Worm (Caenorhabditis elegans): ENCODE data around the gene nid-1.

The nid-1 gene

ce11 chrV:12906732-12907131 lies 3.2 kb upstream of the nid-1 start, which contains the start of gene ttr-29:
ttr-29 (minus strand) TSS chrV:12906832.
- no peak for TF ChIP-seq ztf-29 (GFP tag; IDR thresholded peaks at IDR 0.05)

DNA sequence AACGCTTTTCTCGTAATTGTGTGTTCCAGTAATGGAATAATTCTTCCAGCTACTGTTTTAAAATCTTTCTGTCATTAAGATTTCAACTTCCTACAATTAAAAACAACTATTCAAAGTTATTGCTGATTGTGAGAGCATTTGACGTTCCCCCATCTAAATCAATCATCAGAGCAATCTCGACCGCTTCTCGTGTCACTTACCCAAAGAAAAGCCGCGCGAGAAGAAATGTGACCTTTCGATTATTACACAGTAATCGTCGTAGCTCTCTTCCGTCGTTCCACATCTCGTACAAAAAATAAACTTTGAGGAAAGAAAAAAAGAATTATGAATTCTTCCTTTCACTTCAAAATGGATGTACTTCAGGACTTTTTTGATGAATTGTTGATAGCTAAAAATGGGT lies 2.5 kb upstream of the nid-1 start:
- TF ChIP-seq klf-2 (GFP tag; conservative IDR thresholded peaks at IDR 0.05) (no peak), flt-1 (GFP tag; IDR thresholded peaks at IDR 0.05) (no peak), med-1 (GFP tag; optimal IDR thresholded peaks at IDR 0.05; ENCODE audit: insufficient read depth) (no peak), ztf-23 (GFP tag; IDR thresholded peaks at IDR 0.05) (no peak), T22C8.4 (GFP tag; IDR thresholded peaks at IDR 0.05) (no peak), tab-1 (GFP tag; IDR thresholded peaks at IDR 0.05) (no peak), ref-1 (GFP tag; conservative IDR thresholded peaks at IDR 0.05) (no peak), cog-1 (tag; optimal IDR thresholded peaks at IDR 0.05) (no peak), ztf-29 (GFP tag; IDR thresholded peaks at IDR 0.05) (no peak)

DNA sequence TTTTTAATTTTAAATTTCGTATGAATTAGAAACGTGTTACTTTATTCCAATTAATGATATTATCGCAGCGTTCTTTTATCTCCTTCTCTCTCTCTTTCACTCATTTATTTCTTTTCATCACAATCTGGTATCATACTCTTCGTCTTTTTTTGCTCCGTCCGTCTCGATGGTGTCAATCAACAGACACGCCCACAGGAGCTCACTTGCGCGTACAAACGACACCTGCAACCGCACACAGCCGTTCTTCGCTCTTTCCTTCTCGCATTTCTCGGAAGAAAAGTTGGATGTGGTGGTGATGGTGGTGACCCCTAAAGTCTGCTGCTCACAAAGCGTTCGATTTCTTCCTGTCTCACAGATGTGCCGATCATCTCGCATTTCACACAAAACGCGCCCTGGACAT lies 1.3 kb upstream of the nid-1 start:
- TF ChIP-seq cog-1 (tag; optimal IDR thresholded peaks at IDR 0.05) (no peak), ref-1 (GFP tag; conservative IDR thresholded peaks at IDR 0.05) (no peak), ztf-29 (GFP tag; IDR thresholded peaks at IDR 0.05) (no peak), tab-1 (GFP tag; IDR thresholded peaks at IDR 0.05) (no peak), flt-1 (GFP tag; IDR thresholded peaks at IDR 0.05) (no peak), T22C8.4 (GFP tag; IDR thresholded peaks at IDR 0.05) (no peak), ztf-23 (GFP tag; IDR thresholded peaks at IDR 0.05) (no peak), klf-2 (GFP tag; conservative IDR thresholded peaks at IDR 0.05) (no peak), med-1 (GFP tag; optimal IDR thresholded peaks at IDR 0.05; ENCODE audit: insufficient read depth) (no peak)

DNA sequence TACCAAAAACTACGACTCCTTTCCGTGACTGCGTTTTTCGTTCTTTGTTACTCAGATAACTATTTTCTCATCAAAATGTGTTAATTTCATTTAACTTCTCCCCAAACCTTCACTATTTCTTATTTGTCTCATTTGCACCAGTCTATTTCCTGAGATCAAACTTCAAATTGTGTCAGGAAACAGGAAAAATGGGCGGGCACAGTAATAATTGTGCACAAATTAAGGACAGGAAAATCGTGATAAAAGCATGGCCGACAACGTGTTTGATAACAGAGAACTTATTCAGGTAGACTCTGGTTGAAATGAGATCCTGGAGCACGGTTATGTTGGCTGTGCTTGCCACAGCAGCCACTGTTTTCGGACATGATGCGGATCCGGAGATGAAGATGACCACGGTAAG lies 9.8 kb downstream of the nid-1 start, which contains the start of gene lipl-1:
lipl-1 (plus strand) TSS at position 282 of the 400 bp plus-strand sequence.
- no peak for TF ChIP-seq flt-1 (GFP tag; IDR thresholded peaks at IDR 0.05)
- no peak for TF ChIP-seq ztf-23 (GFP tag; IDR thresholded peaks at IDR 0.05)
- TF ChIP-seq ref-1 (GFP tag; conservative IDR thresholded peaks at IDR 0.05) = no peak
- no peak for TF ChIP-seq klf-2 (GFP tag; conservative IDR thresholded peaks at IDR 0.05)
- no peak for TF ChIP-seq T22C8.4 (GFP tag; IDR thresholded peaks at IDR 0.05)
- TF ChIP-seq ztf-29 (GFP tag; IDR thresholded peaks at IDR 0.05) = no peak
- no peak for TF ChIP-seq tab-1 (GFP tag; IDR thresholded peaks at IDR 0.05)
- no peak for TF ChIP-seq med-1 (GFP tag; optimal IDR thresholded peaks at IDR 0.05; ENCODE audit: insufficient read depth)
- TF ChIP-seq cog-1 (tag; optimal IDR thresholded peaks at IDR 0.05) = no peak

DNA sequence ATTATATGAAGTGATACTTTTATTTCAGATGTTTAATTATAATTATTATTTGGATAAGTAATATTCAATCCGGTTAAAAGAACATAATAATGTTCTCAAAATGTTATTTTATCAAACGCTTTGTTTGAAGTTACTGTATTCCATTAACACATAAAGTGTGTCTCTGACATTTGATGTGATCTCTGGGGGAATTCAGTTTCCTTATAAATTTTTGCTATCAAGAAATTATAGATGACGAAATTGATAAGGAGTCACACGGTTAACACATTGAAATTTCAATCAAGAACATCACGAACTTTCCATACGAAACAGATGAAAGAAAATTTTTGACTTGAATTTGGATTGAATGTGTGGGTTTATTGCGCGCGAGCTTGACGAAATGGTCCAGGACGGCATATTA lies 11.8 kb downstream of the nid-1 start:
- no peak for TF ChIP-seq med-1 (GFP tag; optimal IDR thresholded peaks at IDR 0.05; ENCODE audit: insufficient read depth)

- TF ChIP-seq ref-1 (GFP tag; conservative IDR thresholded peaks at IDR 0.05) (no peak), ztf-29 (GFP tag; IDR thresholded peaks at IDR 0.05) (no peak), med-1 (GFP tag; optimal IDR thresholded peaks at IDR 0.05; ENCODE audit: insufficient read depth) (no peak), klf-2 (GFP tag; conservative IDR thresholded peaks at IDR 0.05) (no peak), tab-1 (GFP tag; IDR thresholded peaks at IDR 0.05) (no peak), ztf-23 (GFP tag; IDR thresholded peaks at IDR 0.05) (no peak), flt-1 (GFP tag; IDR thresholded peaks at IDR 0.05) (no peak), T22C8.4 (GFP tag; IDR thresholded peaks at IDR 0.05) (no peak), cog-1 (tag; optimal IDR thresholded peaks at IDR 0.05) (no peak)
Observed at ce11 chrV:12922308-12922707, 12.4 kb downstream of the nid-1 start, which contains the start of gene dhrs-4. dhrs-4 (plus strand) TSS chrV:12922608.

DNA sequence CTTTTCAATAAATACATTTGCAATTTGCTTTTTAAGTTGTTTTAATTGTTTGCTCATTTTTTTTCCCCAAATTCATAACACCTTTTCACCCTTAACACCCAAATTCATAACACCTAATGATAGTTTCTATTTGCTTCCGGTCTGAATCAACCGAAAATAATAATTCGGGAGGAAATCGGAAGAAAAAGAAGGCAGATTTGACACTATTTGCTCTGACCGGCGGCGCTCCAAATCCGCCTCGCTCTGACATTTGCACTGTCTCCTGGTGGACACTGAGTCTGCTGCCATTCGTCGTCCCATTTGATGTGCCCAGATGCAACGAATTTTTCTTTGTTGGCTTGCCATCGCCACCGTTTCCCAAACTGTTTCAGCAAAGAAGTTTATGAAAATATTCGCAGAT lies 14.2 kb downstream of the nid-1 start, which contains the start of gene pqn-67:
pqn-67 (plus strand) TSS at position 301 of the 400 bp plus-strand sequence.
- TF ChIP-seq ztf-23 (GFP tag; IDR thresholded peaks at IDR 0.05) (no peak), flt-1 (GFP tag; IDR thresholded peaks at IDR 0.05) (no peak), cog-1 (tag; optimal IDR thresholded peaks at IDR 0.05) (no peak), tab-1 (GFP tag; IDR thresholded peaks at IDR 0.05) (no peak), T22C8.4 (GFP tag; IDR thresholded peaks at IDR 0.05) (no peak), ref-1 (GFP tag; conservative IDR thresholded peaks at IDR 0.05) (no peak), med-1 (GFP tag; optimal IDR thresholded peaks at IDR 0.05; ENCODE audit: insufficient read depth) (no peak), klf-2 (GFP tag; conservative IDR thresholded peaks at IDR 0.05) (no peak), ztf-29 (GFP tag; IDR thresholded peaks at IDR 0.05) (no peak)

DNA sequence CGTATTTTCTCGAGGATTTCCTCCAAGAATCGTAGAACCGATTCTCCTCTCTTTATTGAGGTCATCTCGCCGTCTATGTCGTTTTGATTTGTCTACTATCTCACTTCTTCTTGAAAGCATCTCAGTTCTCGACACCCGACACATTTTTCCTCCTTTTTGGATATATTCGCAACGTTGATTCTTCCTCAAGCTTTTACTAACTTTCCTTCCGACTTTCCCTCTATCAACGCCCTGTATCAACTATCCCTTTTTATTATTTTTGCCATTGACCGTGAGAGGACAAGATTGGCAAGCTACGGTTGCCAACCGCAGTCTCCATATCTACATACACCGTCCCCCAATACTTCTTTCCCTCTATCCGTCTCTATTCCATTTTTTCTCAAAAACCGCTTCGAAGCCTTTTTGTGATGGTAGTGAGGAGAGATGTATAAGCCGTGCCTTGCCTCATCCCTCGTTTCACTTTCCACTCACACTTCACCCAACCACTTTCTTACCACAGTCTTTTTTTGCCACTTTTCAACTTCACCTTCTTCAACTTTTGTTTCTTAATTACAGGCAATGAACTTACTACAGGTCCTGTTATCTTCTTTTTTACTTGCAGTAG lies 19.1 kb downstream of the nid-1 start, which contains the start of gene T16G1.2:
T16G1.2 (plus strand) TSS at position 554 of the 604 bp plus-strand sequence.
- no peak for TF ChIP-seq ref-1 (GFP tag; conservative IDR thresholded peaks at IDR 0.05)
- no peak for TF ChIP-seq med-1 (GFP tag; optimal IDR thresholded peaks at IDR 0.05; ENCODE audit: insufficient read depth)
- no peak for TF ChIP-seq tab-1 (GFP tag; IDR thresholded peaks at IDR 0.05)
- no peak for TF ChIP-seq flt-1 (GFP tag; IDR thresholded peaks at IDR 0.05)
- TF ChIP-seq klf-2 (GFP tag; conservative IDR thresholded peaks at IDR 0.05) = no peak

ce11 chrV:12933654-12934053 lies 23.7 kb downstream of the nid-1 start:
- no peak for TF ChIP-seq flt-1 (GFP tag; IDR thresholded peaks at IDR 0.05)
- no peak for TF ChIP-seq T22C8.4 (GFP tag; IDR thresholded peaks at IDR 0.05)

- TF ChIP-seq ztf-23 (GFP tag; IDR thresholded peaks at IDR 0.05) = no peak
- TF ChIP-seq cog-1 (tag; optimal IDR thresholded peaks at IDR 0.05) = no peak
- TF ChIP-seq klf-2 (GFP tag; conservative IDR thresholded peaks at IDR 0.05) = no peak
- TF ChIP-seq flt-1 (GFP tag; IDR thresholded peaks at IDR 0.05) = no peak
- no peak for TF ChIP-seq T22C8.4 (GFP tag; IDR thresholded peaks at IDR 0.05)
- no peak for TF ChIP-seq ref-1 (GFP tag; conservative IDR thresholded peaks at IDR 0.05)
- TF ChIP-seq tab-1 (GFP tag; IDR thresholded peaks at IDR 0.05) = no peak
- TF ChIP-seq med-1 (GFP tag; optimal IDR thresholded peaks at IDR 0.05; ENCODE audit: insufficient read depth) = no peak
- no peak for TF ChIP-seq ztf-29 (GFP tag; IDR thresholded peaks at IDR 0.05)
Observed at ce11 chrV:12934976-12935375, 25.1 kb downstream of the nid-1 start, which contains the start of gene T16G1.7. T16G1.7 (minus strand) TSS chrV:12935112.

Measured in whole organism, midembryonic.